Worm (Caenorhabditis elegans): ENCODE data around the gene sre-24.

The sre-24 gene

ce11 chrV:2881565-2881964, 2.9 kb upstream of the sre-24 start:
- TF ChIP-seq ztf-11 (tag; optimal IDR thresholded peaks at IDR 0.05): no peak

DNA sequence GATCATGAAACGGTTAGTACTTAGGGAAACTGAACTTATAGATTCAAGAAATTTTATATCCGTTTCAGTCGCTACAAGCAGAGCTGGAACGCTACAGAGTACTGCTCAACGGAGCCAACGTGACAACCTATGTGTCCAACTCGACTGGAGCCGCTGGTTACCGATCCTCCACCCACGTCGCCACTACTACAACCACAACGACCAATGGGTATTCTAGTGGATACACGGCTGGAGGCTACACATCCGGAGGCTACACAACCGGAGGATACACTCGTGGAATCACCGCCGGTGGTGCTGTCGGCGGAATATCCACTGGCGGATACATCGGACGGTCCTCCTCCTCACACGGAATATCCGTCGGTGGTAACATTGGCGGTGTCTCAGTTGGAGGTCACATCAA, 1.4 kb upstream of the sre-24 start:
- TF ChIP-seq ceh-39 (tag; optimal IDR thresholded peaks at IDR 0.05) (no peak), unc-62 (GFP tag; optimal IDR thresholded peaks at IDR 0.05) (no peak), sem-2 (GFP tag; optimal IDR thresholded peaks at IDR 0.05) (no peak), blmp-1 (tag; optimal IDR thresholded peaks at IDR 0.05) (no peak), tbx-8 (GFP tag; optimal IDR thresholded peaks at IDR 0.05) (no peak), sptf-1 (tag; optimal IDR thresholded peaks at IDR 0.05) (no peak)

DNA sequence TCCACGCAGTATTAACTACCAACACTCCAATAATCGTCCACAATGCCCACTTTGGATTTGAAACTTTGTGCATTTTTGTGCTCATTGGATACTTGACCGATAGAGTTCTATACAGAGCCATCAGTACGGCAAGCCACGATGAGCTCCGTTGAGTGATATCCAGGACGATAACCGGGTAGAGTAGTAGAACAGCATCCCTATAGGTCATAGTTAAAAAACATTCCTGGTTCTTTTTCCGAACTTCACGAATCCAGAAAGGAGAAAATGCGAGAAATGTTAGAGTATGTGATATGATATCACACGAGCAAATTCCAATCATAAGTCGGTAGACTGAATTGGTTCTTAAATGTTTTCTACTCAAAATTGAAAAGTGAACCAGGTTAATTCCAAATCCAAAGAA, 3.8 kb downstream of the sre-24 start:
- TF ChIP-seq nhr-237 (tag; optimal IDR thresholded peaks at IDR 0.05) (no peak), cnd-1 (tag; optimal IDR thresholded peaks at IDR 0.05) (no peak), snpc-4 (tag; optimal IDR thresholded peaks at IDR 0.05) (no peak), bed-3 (GFP tag; optimal IDR thresholded peaks at IDR 0.05) (no peak), lin-13 (tag; optimal IDR thresholded peaks at IDR 0.05) (no peak), unc-120 (tag; optimal IDR thresholded peaks at IDR 0.05; ENCODE audit: poor library complexity, severe bottlenecking) (no peak), mab-5 (tag; optimal IDR thresholded peaks at IDR 0.05) (no peak), nhr-28 (tag; optimal IDR thresholded peaks at IDR 0.05) (no peak), ham-2 (GFP tag; optimal IDR thresholded peaks at IDR 0.05) (no peak), sptf-1 (tag; optimal IDR thresholded peaks at IDR 0.05) (no peak), mep-1 (tag; optimal IDR thresholded peaks at IDR 0.05) (no peak), tbx-8 (GFP tag; optimal IDR thresholded peaks at IDR 0.05) (no peak), pha-4 (tag; optimal IDR thresholded peaks at IDR 0.05) (no peak), unc-39 (tag; optimal IDR thresholded peaks at IDR 0.05) (no peak)

- no peak for TF ChIP-seq sem-2 (GFP tag; optimal IDR thresholded peaks at IDR 0.05)
- no peak for TF ChIP-seq ceh-43 (GFP tag; optimal IDR thresholded peaks at IDR 0.05)
- TF ChIP-seq pha-4 (tag; optimal IDR thresholded peaks at IDR 0.05): no peak
Observed at ce11 chrV:2888681-2889080, 4.2 kb downstream of the sre-24 start, which contains the start of gene srw-4. Gene srw-4 (minus strand): TSS chrV:2888781.

DNA sequence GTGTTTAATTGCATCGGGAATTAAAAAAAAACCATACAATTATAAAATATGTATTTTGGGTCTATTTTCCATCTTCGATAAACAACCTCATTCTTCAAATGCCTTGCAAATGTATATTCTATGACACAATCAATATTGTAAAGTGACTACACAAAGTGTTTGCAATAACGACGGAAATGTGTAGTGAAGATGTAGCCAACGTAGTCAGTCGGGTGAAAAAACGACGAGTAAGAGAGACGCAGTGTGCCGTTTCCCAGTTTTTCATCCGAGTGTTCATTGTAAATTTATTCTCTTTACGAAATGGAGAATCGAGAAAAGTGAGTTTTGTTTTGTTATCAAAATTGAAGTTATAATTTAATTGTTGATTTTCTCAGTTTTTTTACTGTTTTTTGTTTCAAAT, 7.4 kb downstream of the sre-24 start, which contains the start of gene F37B4.15:
TSS of gene F37B4.15 (plus strand) at position 301 of the 400 bp plus-strand sequence.
- TF ChIP-seq nhr-76 (tag; optimal IDR thresholded peaks at IDR 0.05) (no peak), snpc-4 (tag; optimal IDR thresholded peaks at IDR 0.05) (no peak), mep-1 (tag; optimal IDR thresholded peaks at IDR 0.05) (no peak), nhr-2 (tag; optimal IDR thresholded peaks at IDR 0.05) (no peak), unc-39 (tag; optimal IDR thresholded peaks at IDR 0.05) (no peak), elt-1 (tag; optimal IDR thresholded peaks at IDR 0.05; ENCODE audit: borderline replicate concordance, insufficient read depth) (no peak)

DNA sequence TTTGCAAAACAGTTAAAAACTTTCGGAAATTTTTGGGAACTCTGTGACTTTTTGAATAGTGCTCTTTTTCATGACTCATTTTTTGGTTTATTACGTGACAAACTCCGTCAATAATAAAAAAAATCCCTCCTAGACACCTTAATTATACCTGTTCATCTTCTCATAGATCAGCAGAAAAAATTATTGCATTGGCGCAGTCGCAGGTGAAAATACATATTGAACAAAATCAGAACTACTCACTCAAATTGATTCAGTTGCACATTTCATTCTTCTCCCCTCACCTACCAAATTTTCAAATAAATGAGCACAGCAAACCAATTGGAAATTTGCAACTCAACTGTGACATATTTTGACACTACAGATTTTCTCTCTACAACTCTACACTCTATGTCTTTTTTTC, 8.5 kb downstream of the sre-24 start, which contains the start of gene srh-127:
TSS of gene srh-127 (plus strand) at position 301 of the 400 bp plus-strand sequence.
- TF ChIP-seq ceh-83 (GFP tag; optimal IDR thresholded peaks at IDR 0.05) (no peak), blmp-1 (tag; optimal IDR thresholded peaks at IDR 0.05) (no peak), M03D4.4 (tag; optimal IDR thresholded peaks at IDR 0.05) (no peak), elt-1 (tag; optimal IDR thresholded peaks at IDR 0.05; ENCODE audit: borderline replicate concordance, insufficient read depth) (no peak), lin-13 (tag; optimal IDR thresholded peaks at IDR 0.05) (no peak), tbx-8 (GFP tag; optimal IDR thresholded peaks at IDR 0.05) (no peak), zip-8 (tag; optimal IDR thresholded peaks at IDR 0.05) (no peak), nhr-237 (tag; optimal IDR thresholded peaks at IDR 0.05) (no peak), lsy-2 (tag; optimal IDR thresholded peaks at IDR 0.05) (no peak), unc-120 (tag; optimal IDR thresholded peaks at IDR 0.05; ENCODE audit: poor library complexity, severe bottlenecking) (no peak), ces-1 (GFP tag; optimal IDR thresholded peaks at IDR 0.05) (no peak), hlh-1 (tag; optimal IDR thresholded peaks at IDR 0.05) (no peak), ztf-11 (tag; optimal IDR thresholded peaks at IDR 0.05) (no peak), drap-1 (GFP tag; optimal IDR thresholded peaks at IDR 0.05) (no peak), unc-39 (tag; optimal IDR thresholded peaks at IDR 0.05) (no peak), lin-32 (GFP tag; optimal IDR thresholded peaks at IDR 0.05) (no peak), elt-3 (tag; optimal IDR thresholded peaks at IDR 0.05) (no peak), nhr-2 (tag; optimal IDR thresholded peaks at IDR 0.05) (no peak)
